Fruit fly (Drosophila melanogaster): ENCODE data around the gene CG32037.

DNA sequence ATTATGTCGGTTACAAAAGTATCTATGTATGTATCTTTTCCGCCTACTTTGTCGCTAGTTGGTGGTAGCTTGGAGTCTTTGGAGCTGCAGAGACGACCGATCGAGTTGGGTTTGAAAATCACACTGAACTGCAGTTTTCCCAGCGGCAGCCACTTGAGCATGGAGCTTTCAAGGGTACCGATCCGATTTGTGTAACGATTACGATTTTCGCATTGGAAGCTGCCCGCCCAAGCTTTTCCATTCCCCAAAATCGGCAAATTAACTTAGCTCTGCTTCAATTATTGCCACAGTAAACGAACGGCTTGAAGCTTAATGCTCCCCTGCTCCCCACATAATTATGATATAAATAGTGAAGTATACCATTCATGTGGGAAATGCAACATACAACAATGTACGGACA, 2.9 kb downstream of the CG32037 start, which contains the start of gene CG32036:
- TF ChIP-seq h (optimal IDR thresholded peaks at IDR 0.05) (no peak), Myc (optimal IDR thresholded peaks at IDR 0.05) (no peak), ttk (optimal IDR thresholded peaks at IDR 0.05) (no peak), psq (optimal IDR thresholded peaks at IDR 0.05) (no peak), insv (optimal IDR thresholded peaks at IDR 0.05) (no peak), Sin3A (optimal IDR thresholded peaks at IDR 0.05) (no peak)
